Worm (Caenorhabditis elegans) whole organism, late embryonic: ENCODE results near the gene klp-7.

Source experiments
- ceh-31 ChIP-seq: sonication (generic microtip); optimal IDR thresholded peaks from 2 replicates; lab custom pipeline; 2016; ENCODE audit warnings: missing genetic modification characterization, missing compliant biosample characterization
- ceh-9 ChIP-seq: sonication (generic microtip); optimal IDR thresholded peaks from 2 replicates; lab custom pipeline; 2016; ENCODE audit warnings: mild to moderate bottlenecking, missing genetic modification characterization, inconsistent platforms, missing compliant biosample characterization
- nfya-1 ChIP-seq: sonication (generic microtip); optimal IDR thresholded peaks from 2 replicates; lab custom pipeline; 2017; ENCODE audit warnings: missing genetic modification characterization, mild to moderate bottlenecking, missing compliant biosample characterization, antibody characterized with exemption, moderate library complexity
- pha-4 ChIP-seq: fragments of 150-350 bp; optimal IDR thresholded peaks from 2 replicates; lab custom pipeline; 2018; ENCODE audit warnings: missing biosample characterization, missing genetic modification reagents, missing genetic modification characterization
- rnt-1 ChIP-seq: sonication (generic microtip); optimal IDR thresholded peaks from 2 replicates; lab custom pipeline; 2016; ENCODE audit warnings: missing genetic modification characterization, missing compliant biosample characterization
- zip-5 ChIP-seq: sonication (generic microtip); optimal IDR thresholded peaks from 2 replicates; lab custom pipeline; 2016; ENCODE audit warnings: missing genetic modification characterization, missing compliant biosample characterization

- peak; percentile 70 for TF ChIP-seq ceh-31
- TF ChIP-seq rnt-1, result peak; percentile 6
- TF ChIP-seq ceh-9 (tag; lab: Kevin White, UChicago), result no peak
- TF ChIP-seq zip-5, result no peak
- no peak for TF ChIP-seq pha-4
- peak; percentile 43 for TF ChIP-seq nfya-1 (tag; lab: Kevin White, UChicago)
Measured at ce11 chrIII:10818364-10818763, 12.6 kb downstream of the klp-7 start.
